Worm (Caenorhabditis elegans): ENCODE data around the gene sprp-4.

sprp-4 gene

DNA sequence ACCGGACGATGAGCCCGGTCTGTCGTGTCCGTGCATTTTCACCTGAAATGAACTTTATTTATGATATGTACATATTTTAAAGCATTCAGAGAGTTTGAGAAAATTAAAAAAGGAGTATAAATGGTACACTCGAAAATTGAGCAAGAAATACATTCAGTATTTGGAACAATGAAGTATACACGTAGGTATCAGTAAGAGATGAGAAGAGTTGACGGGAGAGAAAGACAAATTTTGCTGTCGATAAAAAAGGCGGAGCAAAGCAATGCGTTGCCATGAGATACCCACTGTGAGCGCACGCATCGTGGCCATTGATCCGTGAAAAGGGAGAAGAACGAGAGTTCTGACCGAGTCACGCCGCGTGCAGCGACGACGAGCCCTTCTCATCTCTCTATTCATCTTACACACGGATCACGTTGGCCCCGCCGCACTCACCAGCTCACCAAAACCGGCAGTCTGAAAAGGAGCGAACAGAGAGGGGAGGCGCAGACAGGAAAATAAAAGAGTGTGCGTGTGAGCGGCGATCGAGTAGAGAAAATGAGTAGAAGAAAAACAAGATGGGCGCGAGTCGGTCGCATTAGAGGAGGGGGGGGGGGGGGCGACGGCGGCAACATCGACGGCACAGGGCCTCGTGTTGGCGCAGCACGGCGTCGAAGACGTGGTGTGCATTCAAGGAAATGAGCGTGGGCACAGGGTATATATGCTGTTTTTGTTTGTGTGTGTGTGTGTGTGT is 47.2 kb downstream of the sprp-4 start, which contains the start of gene R04E5.8 (continued):
- TF ChIP-seq lin-35 (GFP tag; optimal IDR thresholded peaks at IDR 0.05), result no peak
- peak; percentile 57 for TF ChIP-seq nhr-71 (tag; optimal IDR thresholded peaks at IDR 0.05)
- no peak for TF ChIP-seq C34B4.2 (tag; optimal IDR thresholded peaks at IDR 0.05)
- no peak for TF ChIP-seq sptf-1 (tag; optimal IDR thresholded peaks at IDR 0.05)
- TF ChIP-seq xbp-1 (tag; optimal IDR thresholded peaks at IDR 0.05), result peak; percentile 0
- TF ChIP-seq fkh-10 (GFP tag; optimal IDR thresholded peaks at IDR 0.05), result peak; percentile 52
- no peak for TF ChIP-seq F16B12.6 (tag; optimal IDR thresholded peaks at IDR 0.05)
- TF ChIP-seq egl-13 (tag; optimal IDR thresholded peaks at IDR 0.05), result peak; percentile 57
- TF ChIP-seq ceh-88 (GFP tag; IDR thresholded peaks at IDR 0.05), result no peak
- TF ChIP-seq nhr-19 (GFP tag; conservative IDR thresholded peaks at IDR 0.05), result no peak
- no peak for TF ChIP-seq elt-2 (tag; optimal IDR thresholded peaks at IDR 0.05)
- no peak for TF ChIP-seq unc-30 (tag; optimal IDR thresholded peaks at IDR 0.05)
- TF ChIP-seq nhr-11 (tag; optimal IDR thresholded peaks at IDR 0.05), result no peak
- no peak for TF ChIP-seq zip-4 (GFP tag; optimal IDR thresholded peaks at IDR 0.05)
- peak in 1 of 2 experiments; percentile 25 for TF ChIP-seq mdl-1 (tag; optimal IDR thresholded peaks at IDR 0.05)
- TF ChIP-seq unc-62 (GFP tag; optimal IDR thresholded peaks at IDR 0.05), result no peak
- TF ChIP-seq unc-98 (GFP tag; IDR thresholded peaks at IDR 0.05), result no peak
- TF ChIP-seq ceh-90 (tag; optimal IDR thresholded peaks at IDR 0.05), result no peak
- no peak for TF ChIP-seq mab-9 (GFP tag; IDR thresholded peaks at IDR 0.05)
- no peak for TF ChIP-seq hpl-2 (GFP tag; optimal IDR thresholded peaks at IDR 0.05)
- TF ChIP-seq fkh-4 (tag; optimal IDR thresholded peaks at IDR 0.05; ENCODE audit: borderline replicate concordance), result no peak
- no peak for TF ChIP-seq C16A3.4 (tag; optimal IDR thresholded peaks at IDR 0.05)
- no peak for TF ChIP-seq nhr-76 (tag; optimal IDR thresholded peaks at IDR 0.05)
- no peak for TF ChIP-seq hlh-4 (tag; optimal IDR thresholded peaks at IDR 0.05)
- TF ChIP-seq pax-3 (tag; optimal IDR thresholded peaks at IDR 0.05), result peak; percentile 67
- peak; percentile 21 for TF ChIP-seq dsc-1 (tag; optimal IDR thresholded peaks at IDR 0.05)
- TF ChIP-seq lir-3 (tag; optimal IDR thresholded peaks at IDR 0.05; ENCODE audit: poor library complexity), result no peak
- no peak for TF ChIP-seq alr-1 (tag; optimal IDR thresholded peaks at IDR 0.05; ENCODE audit: borderline replicate concordance)
- TF ChIP-seq ceh-82 (tag; optimal IDR thresholded peaks at IDR 0.05), result peak in 1 of 3 experiments; percentile 63
- TF ChIP-seq tlp-1 (tag; optimal IDR thresholded peaks at IDR 0.05), result no peak
- TF ChIP-seq zag-1 (tag; optimal IDR thresholded peaks at IDR 0.05), result no peak
- TF ChIP-seq irx-1 (tag; optimal IDR thresholded peaks at IDR 0.05), result no peak
- no peak for TF ChIP-seq lin-13 (GFP tag; optimal IDR thresholded peaks at IDR 0.05)
- peak; percentile 45 for TF ChIP-seq swsn-7 (tag; optimal IDR thresholded peaks at IDR 0.05)
- no peak for TF ChIP-seq nhr-12 (tag; optimal IDR thresholded peaks at IDR 0.05)
- peak; percentile 16 for TF ChIP-seq tbx-2 (tag; optimal IDR thresholded peaks at IDR 0.05)
- TF ChIP-seq fkh-8 (tag; optimal IDR thresholded peaks at IDR 0.05), result peak; percentile 91
- no peak for TF ChIP-seq skn-1 (tag; optimal IDR thresholded peaks at IDR 0.05)
- no peak for TF ChIP-seq ets-5 (GFP tag; IDR thresholded peaks at IDR 0.05)
- no peak for TF ChIP-seq nhr-85 (tag)
- no peak for TF ChIP-seq elt-3 (tag; optimal IDR thresholded peaks at IDR 0.05)
- peak; percentile 20 for TF ChIP-seq snu-23 (GFP tag; optimal IDR thresholded peaks at IDR 0.05)
- TF ChIP-seq nhr-47 (tag; optimal IDR thresholded peaks at IDR 0.05), result peak; percentile 72
- TF ChIP-seq dpl-1 (GFP tag; optimal IDR thresholded peaks at IDR 0.05), result no peak
- TF ChIP-seq hlh-17 (GFP tag; optimal IDR thresholded peaks at IDR 0.05; ENCODE audit: borderline replicate concordance), result no peak
- TF ChIP-seq nhr-20 (tag; optimal IDR thresholded peaks at IDR 0.05), result peak; percentile 21
- no peak for TF ChIP-seq aly-2 (tag; optimal IDR thresholded peaks at IDR 0.05)
- TF ChIP-seq nhr-90 (tag; optimal IDR thresholded peaks at IDR 0.05; ENCODE audit: poor library complexity), result no peak
- TF ChIP-seq efl-1 (optimal IDR thresholded peaks at IDR 0.05), result peak in 1 of 2 experiments; percentile 30
- TF ChIP-seq efl-1 (GFP tag; optimal IDR thresholded peaks at IDR 0.05 in 1 of 2), result no peak
- TF ChIP-seq jun-1 (tag; optimal IDR thresholded peaks at IDR 0.05), result peak; percentile 31
- peak; percentile 4 to 25 for TF ChIP-seq lsy-2 (tag; optimal IDR thresholded peaks at IDR 0.05)

Measured in whole organism, L1 larva.